Worm (Caenorhabditis elegans): ENCODE data around the gene cbp-1.

Gene cbp-1

ce11 chrIII:9717243-9717642, 49.1 kb upstream of the cbp-1 start (continued):
- TF ChIP-seq php-3 (GFP tag; IDR thresholded peaks at IDR 0.05) (peak; percentile 49; the same call in 1 of the 2 replicates), hmg-1.1 (GFP tag; IDR thresholded peaks at IDR 0.05) (no peak; the same call in 1 of the 2 replicates), hif-1 (tag; optimal IDR thresholded peaks at IDR 0.05) (peak in 1 of 2 experiments; percentile 8), ceh-28 (tag; optimal IDR thresholded peaks at IDR 0.05) (no peak)

- TF ChIP-seq pqm-1 (tag; optimal IDR thresholded peaks at IDR 0.05) = peak; percentile 6
- TF ChIP-seq egl-27 (tag; optimal IDR thresholded peaks at IDR 0.05) = no peak
- no peak for TF ChIP-seq lin-13 (GFP tag; optimal IDR thresholded peaks at IDR 0.05)
- TF ChIP-seq unc-39 (tag; optimal IDR thresholded peaks at IDR 0.05) = no peak
- TF ChIP-seq T20F7.1 (GFP tag; optimal IDR thresholded peaks at IDR 0.05) = no peak
- TF ChIP-seq nhr-102 (tag; optimal IDR thresholded peaks at IDR 0.05) = no peak
These were observed 46.1 kb upstream of the cbp-1 start, which contains the start of gene ncx-7 for ce11 chrIII:9720191-9720590. ncx-7 (minus strand) TSS chrIII:9720291.

ce11 chrIII:9721991-9722390, 44.3 kb upstream of the cbp-1 start:
- no peak for TF ChIP-seq F44E2.7 (GFP tag; IDR thresholded peaks at IDR 0.05)
- TF ChIP-seq skn-1 (tag; optimal IDR thresholded peaks at IDR 0.05) = no peak
- TF ChIP-seq ztf-7 (tag; optimal IDR thresholded peaks at IDR 0.05) = no peak
- TF ChIP-seq dmd-8 (GFP tag; IDR thresholded peaks at IDR 0.05) = no peak
- TF ChIP-seq daf-16 (GFP tag; optimal IDR thresholded peaks at IDR 0.05) = no peak
- peak; percentile 89 for TF ChIP-seq daf-16 (tag; optimal IDR thresholded peaks at IDR 0.05)
- no peak for TF ChIP-seq unc-62 (GFP tag; optimal IDR thresholded peaks at IDR 0.05 in 1 of 2)
- no peak for TF ChIP-seq unc-62 (tag; optimal IDR thresholded peaks at IDR 0.05)
- no peak for TF ChIP-seq egl-43 (GFP tag; IDR thresholded peaks at IDR 0.05)
- TF ChIP-seq hlh-30 (tag; optimal IDR thresholded peaks at IDR 0.05; ENCODE audit: insufficient read depth) = peak; percentile 36
- TF ChIP-seq set-16 (GFP tag; IDR thresholded peaks at IDR 0.05) = no peak
- no peak for TF ChIP-seq aha-1 (tag)
- no peak for TF ChIP-seq rbr-2 (tag; optimal IDR thresholded peaks at IDR 0.05)
- TF ChIP-seq tra-1 (GFP tag; IDR thresholded peaks at IDR 0.05) = 0 out of 2 replicates have a peak, but pooled peaks have one; percentile 56
- no peak for TF ChIP-seq nhr-42 (GFP tag; IDR thresholded peaks at IDR 0.05)
- no peak for TF ChIP-seq fkh-10 (GFP tag; optimal IDR thresholded peaks at IDR 0.05)
- peak; percentile 94 for TF ChIP-seq php-3 (GFP tag; IDR thresholded peaks at IDR 0.05)
- no peak for TF ChIP-seq pha-4 (GFP tag; IDR thresholded peaks at IDR 0.05)
- no peak for TF ChIP-seq pha-4 (tag; optimal IDR thresholded peaks at IDR 0.05)
- TF ChIP-seq Y5F2A.4 (GFP tag; optimal IDR thresholded peaks at IDR 0.05) = no peak
- TF ChIP-seq mdl-1 (tag; optimal IDR thresholded peaks at IDR 0.05) = peak in 1 of 2 experiments; percentile 34
- no peak for TF ChIP-seq F49E8.2 (tag; optimal IDR thresholded peaks at IDR 0.05; ENCODE audit: borderline replicate concordance)
- TF ChIP-seq pqm-1 (tag; optimal IDR thresholded peaks at IDR 0.05) = peak; percentile 98
- no peak for TF ChIP-seq zip-11 (GFP tag; IDR thresholded peaks at IDR 0.05)
- TF ChIP-seq fos-1 (tag; optimal IDR thresholded peaks at IDR 0.05) = no peak
- no peak for TF ChIP-seq mep-1 (tag; optimal IDR thresholded peaks at IDR 0.05)
- TF ChIP-seq dve-1 (tag; optimal IDR thresholded peaks at IDR 0.05; ENCODE audit: insufficient read depth) = peak; percentile 73
- TF ChIP-seq snpc-1.2 (GFP tag; IDR thresholded peaks at IDR 0.05) = no peak
- TF ChIP-seq nhr-102 (tag; optimal IDR thresholded peaks at IDR 0.05) = peak; percentile 13
- no peak for TF ChIP-seq attf-4 (tag; optimal IDR thresholded peaks at IDR 0.05)
- peak; percentile 77 for TF ChIP-seq nhr-77 (tag; optimal IDR thresholded peaks at IDR 0.05)
- TF ChIP-seq lim-7 (GFP tag; IDR thresholded peaks at IDR 0.05) = no peak
- TF ChIP-seq hmg-1.1 (GFP tag; IDR thresholded peaks at IDR 0.05) = no peak
- TF ChIP-seq ZK337.2 (GFP tag; IDR thresholded peaks at IDR 0.05) = no peak
- no peak for TF ChIP-seq mdt-29 (GFP tag; IDR thresholded peaks at IDR 0.05)
- no peak for TF ChIP-seq ceh-62 (tag; optimal IDR thresholded peaks at IDR 0.05)
- no peak for TF ChIP-seq zfp-3 (GFP tag; conservative IDR thresholded peaks at IDR 0.05)
- TF ChIP-seq lin-1 (GFP tag; IDR thresholded peaks at IDR 0.05) = no peak
- TF ChIP-seq hlh-11 (tag; optimal IDR thresholded peaks at IDR 0.05) = peak; percentile 84
- no peak for TF ChIP-seq F10B5.3 (tag; optimal IDR thresholded peaks at IDR 0.05)
- TF ChIP-seq ama-1 (optimal IDR thresholded peaks at IDR 0.05) = no peak
- TF ChIP-seq madf-5 (GFP tag; IDR thresholded peaks at IDR 0.05) = no peak
- no peak for TF ChIP-seq nhr-76 (tag; optimal IDR thresholded peaks at IDR 0.05)

All from whole organism, L4 larva.